Worm (Caenorhabditis elegans) whole organism, L1 larva: ENCODE results near the gene Y38A10A.7.

ENCODE experiments used
- unc-62 ChIP-seq: fragments of 150-350 bp; optimal IDR thresholded peaks from 2 replicates; lab custom pipeline; 2014; ENCODE audit warnings: missing biosample characterization, missing genetic modification reagents, missing genetic modification characterization
- zag-1 ChIP-seq: fragments of 150-350 bp; optimal IDR thresholded peaks from 2 replicates; lab custom pipeline; 2014; ENCODE audit warnings: missing biosample characterization, missing genetic modification characterization

DNA sequence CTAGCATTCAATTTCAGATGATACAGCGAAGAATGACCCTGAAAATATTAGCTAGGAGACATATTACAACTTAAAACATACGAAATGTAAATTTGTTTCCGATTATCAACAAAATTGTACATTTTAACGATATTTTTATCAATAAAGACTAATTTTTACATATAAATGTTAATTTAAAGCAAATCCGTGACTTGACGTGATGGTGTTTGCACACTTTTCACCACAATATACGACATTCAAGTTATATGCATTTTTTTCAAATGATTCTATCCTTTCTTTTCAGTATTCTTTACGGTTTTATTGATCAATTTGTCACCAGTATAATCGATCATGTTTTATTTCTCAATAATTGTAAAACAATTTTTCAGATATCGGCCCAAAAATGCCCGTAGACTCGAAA, at the start of gene Y38A10A.7:
- TF ChIP-seq zag-1 (tag; lab: Kevin White, UChicago) (no peak), unc-62 (no peak)
